Fruit fly (Drosophila melanogaster): ENCODE data around the gene CG14269.

Gene CG14269

dm6 chrX:3431641-3432040, 4.0 kb downstream of the CG14269 start:
- TF ChIP-seq Mnt (GFP tag; optimal IDR thresholded peaks at IDR 0.05) (no peak), kay (GFP tag; ENCODE audit: borderline replicate concordance) (no peak), bab1 (GFP tag; optimal IDR thresholded peaks at IDR 0.05) (peak; percentile 3), ovo (GFP tag; optimal IDR thresholded peaks at IDR 0.05) (no peak)

dm6 chrX:3429952-3430351, 5.7 kb downstream of the CG14269 start:
- TF ChIP-seq CG11617 (GFP tag; optimal IDR thresholded peaks at IDR 0.05), result no peak
- TF ChIP-seq Clk (GFP tag; optimal IDR thresholded peaks at IDR 0.05), result no peak
- no peak for TF ChIP-seq toe (GFP tag; optimal IDR thresholded peaks at IDR 0.05)
- TF ChIP-seq CG14711 (tag; optimal IDR thresholded peaks at IDR 0.05), result no peak
- TF ChIP-seq tj (GFP tag; optimal IDR thresholded peaks at IDR 0.05), result no peak
- no peak for TF ChIP-seq CG1620 (GFP tag; optimal IDR thresholded peaks at IDR 0.05)
- TF ChIP-seq bab1 (GFP tag; optimal IDR thresholded peaks at IDR 0.05), result no peak

dm6 chrX:3427614-3427965, 8.0 kb downstream of the CG14269 start:
- TF ChIP-seq toe (GFP tag; optimal IDR thresholded peaks at IDR 0.05), result no peak
- TF ChIP-seq cic (GFP tag; optimal IDR thresholded peaks at IDR 0.05), result no peak
- TF ChIP-seq CG7045 (GFP tag; optimal IDR thresholded peaks at IDR 0.05), result no peak
- peak; percentile 40 for TF ChIP-seq Hr96 (GFP tag; optimal IDR thresholded peaks at IDR 0.05)
- peak; percentile 84 for TF ChIP-seq bab1 (GFP tag; optimal IDR thresholded peaks at IDR 0.05)
- peak; percentile 29 for TF ChIP-seq kay (GFP tag; ENCODE audit: borderline replicate concordance)
- TF ChIP-seq Mnt (GFP tag; optimal IDR thresholded peaks at IDR 0.05), result peak; percentile 12
- TF ChIP-seq CG1620 (GFP tag; optimal IDR thresholded peaks at IDR 0.05), result no peak
- no peak for TF ChIP-seq pad (GFP tag; optimal IDR thresholded peaks at IDR 0.05)
- peak; percentile 34 for TF ChIP-seq CG14711 (tag; optimal IDR thresholded peaks at IDR 0.05)
- no peak for TF ChIP-seq tj (GFP tag; optimal IDR thresholded peaks at IDR 0.05)
- no peak for TF ChIP-seq cnc (optimal IDR thresholded peaks at IDR 0.05)
- TF ChIP-seq CG33017 (tag; optimal IDR thresholded peaks at IDR 0.05), result peak; percentile 23
- no peak for TF ChIP-seq ovo (GFP tag; optimal IDR thresholded peaks at IDR 0.05)
- peak; percentile 66 for TF ChIP-seq CG7101 (tag; optimal IDR thresholded peaks at IDR 0.05)
- TF ChIP-seq CG11617 (GFP tag; optimal IDR thresholded peaks at IDR 0.05), result no peak
- TF ChIP-seq Crg-1 (GFP tag; optimal IDR thresholded peaks at IDR 0.05), result no peak
- TF ChIP-seq CG5204 (GFP tag; optimal IDR thresholded peaks at IDR 0.05), result peak; percentile 40

- TF ChIP-seq CG7045 (GFP tag; optimal IDR thresholded peaks at IDR 0.05), result no peak
- no peak for TF ChIP-seq tj (GFP tag; optimal IDR thresholded peaks at IDR 0.05)
- TF ChIP-seq CG12768 (GFP tag; optimal IDR thresholded peaks at IDR 0.05), result no peak
- peak; percentile 31 for TF ChIP-seq ovo (GFP tag; optimal IDR thresholded peaks at IDR 0.05)
- TF ChIP-seq Mnt (GFP tag; optimal IDR thresholded peaks at IDR 0.05), result no peak
- TF ChIP-seq pad (GFP tag; optimal IDR thresholded peaks at IDR 0.05), result no peak
- no peak for TF ChIP-seq Hr96 (GFP tag; optimal IDR thresholded peaks at IDR 0.05)
- no peak for TF ChIP-seq CG11617 (GFP tag; optimal IDR thresholded peaks at IDR 0.05)
- peak; percentile 11 for TF ChIP-seq kay (GFP tag; ENCODE audit: borderline replicate concordance)
- no peak for TF ChIP-seq CG7101 (tag; optimal IDR thresholded peaks at IDR 0.05)
- no peak for TF ChIP-seq CG5204 (GFP tag; optimal IDR thresholded peaks at IDR 0.05)
- TF ChIP-seq toe (GFP tag; optimal IDR thresholded peaks at IDR 0.05), result no peak
- no peak for TF ChIP-seq Clk (GFP tag; optimal IDR thresholded peaks at IDR 0.05)
- peak; percentile 45 for TF ChIP-seq cic (GFP tag; optimal IDR thresholded peaks at IDR 0.05)
- TF ChIP-seq cnc (optimal IDR thresholded peaks at IDR 0.05), result no peak
- no peak for TF ChIP-seq CG14711 (tag; optimal IDR thresholded peaks at IDR 0.05)
These were observed 8.6 kb downstream of the CG14269 start for dm6 chrX:3426803-3427613.

dm6 chrX:3424963-3425362, 10.6 kb downstream of the CG14269 start:
- no peak for TF ChIP-seq pad (GFP tag; optimal IDR thresholded peaks at IDR 0.05)
- no peak for TF ChIP-seq Crg-1 (GFP tag; optimal IDR thresholded peaks at IDR 0.05)
- TF ChIP-seq CG12768 (GFP tag; optimal IDR thresholded peaks at IDR 0.05), result no peak
- no peak for TF ChIP-seq ovo (GFP tag; optimal IDR thresholded peaks at IDR 0.05)
- no peak for TF ChIP-seq cic (GFP tag; optimal IDR thresholded peaks at IDR 0.05)
- no peak for TF ChIP-seq Clk (GFP tag; optimal IDR thresholded peaks at IDR 0.05)
- no peak for TF ChIP-seq toe (GFP tag; optimal IDR thresholded peaks at IDR 0.05)
- TF ChIP-seq CG14711 (tag; optimal IDR thresholded peaks at IDR 0.05), result no peak
- no peak for TF ChIP-seq CG33017 (tag; optimal IDR thresholded peaks at IDR 0.05)
- TF ChIP-seq bab1 (GFP tag; optimal IDR thresholded peaks at IDR 0.05), result no peak
- no peak for TF ChIP-seq CG11617 (GFP tag; optimal IDR thresholded peaks at IDR 0.05)
- TF ChIP-seq CG1620 (GFP tag; optimal IDR thresholded peaks at IDR 0.05), result no peak
- no peak for TF ChIP-seq CG5204 (GFP tag; optimal IDR thresholded peaks at IDR 0.05)
- TF ChIP-seq kay (GFP tag; ENCODE audit: borderline replicate concordance), result no peak
- no peak for TF ChIP-seq Hr96 (GFP tag; optimal IDR thresholded peaks at IDR 0.05)
- TF ChIP-seq tj (GFP tag; optimal IDR thresholded peaks at IDR 0.05), result no peak
- no peak for TF ChIP-seq CG7045 (GFP tag; optimal IDR thresholded peaks at IDR 0.05)
- TF ChIP-seq CG7101 (tag; optimal IDR thresholded peaks at IDR 0.05), result no peak
- no peak for TF ChIP-seq Mnt (GFP tag; optimal IDR thresholded peaks at IDR 0.05)
- no peak for TF ChIP-seq cnc (optimal IDR thresholded peaks at IDR 0.05)

- TF ChIP-seq CG7101 (tag; optimal IDR thresholded peaks at IDR 0.05), result no peak
- no peak for TF ChIP-seq pad (GFP tag; optimal IDR thresholded peaks at IDR 0.05)
- TF ChIP-seq CG5204 (GFP tag; optimal IDR thresholded peaks at IDR 0.05), result no peak
- no peak for TF ChIP-seq CG12768 (GFP tag; optimal IDR thresholded peaks at IDR 0.05)
- TF ChIP-seq toe (GFP tag; optimal IDR thresholded peaks at IDR 0.05), result no peak
- TF ChIP-seq cic (GFP tag; optimal IDR thresholded peaks at IDR 0.05), result no peak
- no peak for TF ChIP-seq CG11617 (GFP tag; optimal IDR thresholded peaks at IDR 0.05)
These were observed 12.3 kb downstream of the CG14269 start for dm6 chrX:3423199-3423768.
